Worm (Caenorhabditis elegans) whole organism, young adult: Measurements from ENCODE around the gene C08B6.11.

ENCODE experiments used
- madf-10 ChIP-seq: sonication (generic microtip); optimal IDR thresholded peaks from 2 replicates; lab custom pipeline; 2016; ENCODE audit warnings: mild to moderate bottlenecking, missing genetic modification characterization, missing compliant biosample characterization
- madf-3 ChIP-seq: fragments of 200-800 bp; sonication (Bioruptor generic); IDR thresholded peaks from 2 replicates; pipeline ENCODE4 v1.3.6; 2022; ENCODE audit warnings: missing genetic modification reagents, missing genetic modification characterization, missing compliant biosample characterization

C08B6.11 gene

DNA sequence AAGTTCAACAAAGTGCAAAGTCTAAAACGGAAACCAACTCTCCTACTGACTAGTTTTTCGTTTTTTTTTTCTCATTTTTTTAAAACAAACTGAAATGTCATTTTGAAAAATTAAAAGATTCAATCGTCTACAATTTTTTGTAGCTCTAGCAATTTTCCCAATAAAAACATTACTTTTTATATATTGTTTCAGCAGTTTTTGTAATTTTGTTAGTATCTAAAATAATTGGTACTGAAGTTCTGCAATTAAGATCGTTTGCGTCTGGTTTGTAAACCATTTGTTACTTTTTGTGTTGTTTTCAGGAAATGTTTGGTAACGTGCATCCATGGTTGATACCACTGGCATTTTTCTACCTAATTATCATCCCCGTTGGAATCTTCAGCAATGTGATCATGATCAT is 51.1 kb downstream of the C08B6.11 start, which contains the start of gene srsx-30:
srsx-30 (plus strand) TSS at position 301 of the 400 bp plus-strand sequence.
- TF ChIP-seq madf-10 (tag; lab: Kevin White, UChicago), result no peak
- no peak for TF ChIP-seq madf-3
